Worm (Caenorhabditis elegans): Measurements from ENCODE around the gene str-16.

Gene str-16

DNA sequence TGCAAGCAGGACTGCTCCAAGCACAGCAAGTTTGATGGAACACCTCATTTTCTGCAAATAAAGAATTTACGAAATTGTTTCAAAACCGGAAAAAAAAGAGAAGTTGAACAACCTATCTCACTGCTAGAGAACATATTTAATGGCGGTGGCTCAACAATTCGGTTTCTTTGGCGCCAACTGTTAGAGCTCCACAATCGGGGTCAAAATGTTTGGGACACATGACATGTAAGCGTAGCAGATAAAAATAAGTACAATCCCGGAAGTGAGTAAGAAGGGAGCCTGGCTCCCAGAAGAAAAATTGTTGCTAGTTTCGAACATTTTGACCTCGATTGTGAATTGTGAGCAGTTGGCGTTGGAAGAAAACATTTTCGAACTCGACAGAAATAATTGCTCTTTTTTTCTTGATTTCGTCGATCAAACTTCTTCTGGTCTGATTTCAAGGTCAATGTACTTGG is 22.5 kb downstream of the str-16 start, which contains the start of gene T28A11.16:
TSS of gene T28A11.16 (minus strand) at position 51 of the 455 bp plus-strand sequence.
- no peak for TF ChIP-seq ceh-43 (GFP tag; optimal IDR thresholded peaks at IDR 0.05)
- TF ChIP-seq mab-5 (tag; optimal IDR thresholded peaks at IDR 0.05), result no peak
- no peak for TF ChIP-seq unc-120 (tag; optimal IDR thresholded peaks at IDR 0.05; ENCODE audit: poor library complexity, severe bottlenecking)
- TF ChIP-seq unc-39 (tag; optimal IDR thresholded peaks at IDR 0.05), result no peak
- TF ChIP-seq nhr-28 (tag; optimal IDR thresholded peaks at IDR 0.05), result no peak
- TF ChIP-seq flh-1 (GFP tag; optimal IDR thresholded peaks at IDR 0.05), result no peak
- no peak for TF ChIP-seq unc-62 (GFP tag; optimal IDR thresholded peaks at IDR 0.05)
- no peak for TF ChIP-seq lsy-2 (tag; optimal IDR thresholded peaks at IDR 0.05)
- no peak for TF ChIP-seq zip-8 (tag; optimal IDR thresholded peaks at IDR 0.05)
- no peak for TF ChIP-seq snpc-4 (tag; optimal IDR thresholded peaks at IDR 0.05)
- TF ChIP-seq nhr-2 (tag; optimal IDR thresholded peaks at IDR 0.05), result no peak
- TF ChIP-seq lin-32 (GFP tag; optimal IDR thresholded peaks at IDR 0.05), result no peak
- TF ChIP-seq sem-2 (GFP tag; optimal IDR thresholded peaks at IDR 0.05), result no peak

DNA sequence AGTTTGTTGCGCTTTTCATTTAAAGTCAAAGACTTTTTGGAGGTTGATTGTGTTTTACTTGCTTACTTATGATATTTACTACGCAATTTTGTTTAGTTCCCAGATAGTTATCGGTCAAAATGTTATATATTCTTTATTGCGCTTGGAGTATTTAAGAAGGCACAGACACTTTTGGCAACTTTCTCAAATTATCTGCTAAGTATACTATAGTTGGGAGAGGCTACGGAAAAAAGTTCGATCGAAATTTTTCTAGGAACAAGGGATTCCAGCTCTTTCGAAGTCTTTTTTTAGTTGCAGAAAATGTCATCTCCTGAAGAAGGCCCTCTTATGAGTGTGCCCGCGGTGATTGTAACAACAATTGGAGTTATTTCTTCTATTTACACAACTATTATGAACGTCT is 23.4 kb downstream of the str-16 start, which contains the start of gene srbc-5:
TSS of gene srbc-5 (plus strand) at position 301 of the 400 bp plus-strand sequence.
- no peak for TF ChIP-seq pha-4 (tag; optimal IDR thresholded peaks at IDR 0.05)
- TF ChIP-seq blmp-1 (tag; optimal IDR thresholded peaks at IDR 0.05), result no peak
- no peak for TF ChIP-seq unc-120 (tag; optimal IDR thresholded peaks at IDR 0.05; ENCODE audit: poor library complexity, severe bottlenecking)
- TF ChIP-seq elt-3 (tag; optimal IDR thresholded peaks at IDR 0.05), result no peak
- TF ChIP-seq unc-62 (GFP tag; optimal IDR thresholded peaks at IDR 0.05), result no peak
- TF ChIP-seq sem-2 (GFP tag; optimal IDR thresholded peaks at IDR 0.05), result no peak
- TF ChIP-seq drap-1 (GFP tag; optimal IDR thresholded peaks at IDR 0.05), result no peak
- TF ChIP-seq lin-13 (tag; optimal IDR thresholded peaks at IDR 0.05), result no peak
- TF ChIP-seq bed-3 (GFP tag; optimal IDR thresholded peaks at IDR 0.05), result no peak
- no peak for TF ChIP-seq mls-2 (tag; optimal IDR thresholded peaks at IDR 0.05)
- TF ChIP-seq mep-1 (tag; optimal IDR thresholded peaks at IDR 0.05), result no peak
- TF ChIP-seq zip-8 (tag; optimal IDR thresholded peaks at IDR 0.05), result no peak

ce11 chrV:3266189-3266588 is 29.5 kb downstream of the str-16 start, which contains the start of gene T28A11.17:
Gene T28A11.17 (minus strand): TSS chrV:3266289.
- no peak for TF ChIP-seq unc-120 (tag; optimal IDR thresholded peaks at IDR 0.05; ENCODE audit: poor library complexity, severe bottlenecking)
- no peak for TF ChIP-seq ceh-43 (GFP tag; optimal IDR thresholded peaks at IDR 0.05)
- no peak for TF ChIP-seq nhr-237 (tag; optimal IDR thresholded peaks at IDR 0.05)
- no peak for TF ChIP-seq nhr-76 (tag; optimal IDR thresholded peaks at IDR 0.05)
- TF ChIP-seq tbx-8 (GFP tag; optimal IDR thresholded peaks at IDR 0.05), result no peak
- TF ChIP-seq ham-2 (GFP tag; optimal IDR thresholded peaks at IDR 0.05), result no peak
- TF ChIP-seq mls-2 (tag; optimal IDR thresholded peaks at IDR 0.05), result no peak
- TF ChIP-seq bed-3 (GFP tag; optimal IDR thresholded peaks at IDR 0.05), result no peak
- TF ChIP-seq sem-2 (GFP tag; optimal IDR thresholded peaks at IDR 0.05), result no peak
- TF ChIP-seq sptf-1 (tag; optimal IDR thresholded peaks at IDR 0.05), result no peak
- TF ChIP-seq snpc-4 (tag; optimal IDR thresholded peaks at IDR 0.05), result no peak
- no peak for TF ChIP-seq hlh-1 (tag; optimal IDR thresholded peaks at IDR 0.05)
- TF ChIP-seq unc-62 (GFP tag; optimal IDR thresholded peaks at IDR 0.05), result no peak
- no peak for TF ChIP-seq M03D4.4 (tag; optimal IDR thresholded peaks at IDR 0.05)
- TF ChIP-seq ceh-83 (GFP tag; optimal IDR thresholded peaks at IDR 0.05), result no peak
- no peak for TF ChIP-seq nhr-12 (tag; optimal IDR thresholded peaks at IDR 0.05)

- TF ChIP-seq lsy-2 (tag; optimal IDR thresholded peaks at IDR 0.05) (no peak), sem-2 (GFP tag; optimal IDR thresholded peaks at IDR 0.05) (no peak), nhr-237 (tag; optimal IDR thresholded peaks at IDR 0.05) (no peak), ham-2 (GFP tag; optimal IDR thresholded peaks at IDR 0.05) (no peak), ces-1 (GFP tag; optimal IDR thresholded peaks at IDR 0.05) (no peak), nhr-2 (tag; optimal IDR thresholded peaks at IDR 0.05) (no peak), drap-1 (GFP tag; optimal IDR thresholded peaks at IDR 0.05) (no peak), ceh-83 (GFP tag; optimal IDR thresholded peaks at IDR 0.05) (no peak), blmp-1 (tag; optimal IDR thresholded peaks at IDR 0.05) (no peak), elt-3 (tag; optimal IDR thresholded peaks at IDR 0.05) (no peak), pha-4 (tag; optimal IDR thresholded peaks at IDR 0.05) (no peak), tbx-8 (GFP tag; optimal IDR thresholded peaks at IDR 0.05) (no peak), M03D4.4 (tag; optimal IDR thresholded peaks at IDR 0.05) (no peak), lin-13 (tag; optimal IDR thresholded peaks at IDR 0.05) (no peak), cnd-1 (tag; optimal IDR thresholded peaks at IDR 0.05) (no peak), nhr-12 (tag; optimal IDR thresholded peaks at IDR 0.05) (no peak), zip-8 (tag; optimal IDR thresholded peaks at IDR 0.05) (no peak), mls-2 (tag; optimal IDR thresholded peaks at IDR 0.05) (no peak), bed-3 (GFP tag; optimal IDR thresholded peaks at IDR 0.05) (no peak)
Observed at ce11 chrV:3267950-3268349, 31.3 kb downstream of the str-16 start, which contains the start of gene T28A11.18. Gene T28A11.18 (minus strand): TSS chrV:3268050.
